Worm (Caenorhabditis elegans) whole organism, L4 larva: Measurements from ENCODE around the gene lec-5.

Experiments used
- F26F4.8 ChIP-seq: fragments of 200-800 bp; sonication (Bioruptor generic); conservative IDR thresholded peaks from 2 replicates; pipeline ENCODE4 v1.3.6; 2022; ENCODE audit warnings: missing genetic modification characterization, missing compliant biosample characterization
- ama-1 ChIP-seq: fragments of 150-350 bp; optimal IDR thresholded peaks from 2 replicates; lab custom pipeline; 2014; ENCODE audit warnings: inconsistent platforms, mixed read lengths
- hlh-11 ChIP-seq: fragments of 200-800 bp; sonication (Bioruptor generic); optimal IDR thresholded peaks from 2 replicates; lab custom pipeline; 2018; ENCODE audit warnings: mild to moderate bottlenecking, missing genetic modification characterization, missing compliant biosample characterization
- nhr-11 ChIP-seq: fragments of 150-350 bp; optimal IDR thresholded peaks from 2 replicates; lab custom pipeline; 2014; ENCODE audit warnings: missing biosample characterization, missing genetic modification characterization
- nhr-42 ChIP-seq: fragments of 200-800 bp; sonication (Bioruptor generic); IDR thresholded peaks from 2 replicates; pipeline ENCODE4 v1.3.6; 2022; ENCODE audit warnings: missing genetic modification characterization, missing compliant biosample characterization
- nhr-77 ChIP-seq: fragments of 150-350 bp; optimal IDR thresholded peaks from 2 replicates; lab custom pipeline; 2014; ENCODE audit warnings: missing biosample characterization, missing genetic modification characterization
- pqm-1 ChIP-seq: sonication (generic microtip); optimal IDR thresholded peaks from 2 replicates; lab custom pipeline; 2017; ENCODE audit warnings: missing biosample characterization, missing genetic modification characterization
- saeg-2 ChIP-seq: fragments of 200-800 bp; sonication (Bioruptor generic); IDR thresholded peaks from 2 replicates; pipeline ENCODE4 v1.3.6; 2022; ENCODE audit warnings: missing genetic modification reagents, missing genetic modification characterization, missing compliant biosample characterization
- snpc-4 ChIP-seq: fragments of 150-350 bp; optimal IDR thresholded peaks from 2 replicates; lab custom pipeline; 2014; ENCODE audit warnings: missing biosample characterization, missing genetic modification characterization
- spr-1 ChIP-seq: sonication (generic microtip); optimal IDR thresholded peaks from 2 replicates; lab custom pipeline; 2016; ENCODE audit warnings: mild to moderate bottlenecking, missing genetic modification characterization, missing compliant biosample characterization
- unc-62 ChIP-seq, 3 experiments: fragments of 150-350 bp in 1 of 3; sonication (generic microtip); optimal IDR thresholded peaks in 2 of 3; peaks in 1 of 3; 1 replicate in 1 of 3; 2 replicates in 2 of 3; lab custom pipeline; 2014 to 2017; ENCODE audit warnings: missing biosample characterization in 3 of 3, missing genetic modification characterization in 3 of 3, missing genetic modification reagents in 3 of 3, missing genotype in 1 of 3
- vab-7 ChIP-seq: fragments of 200-800 bp; sonication (Bioruptor generic); IDR thresholded peaks from 2 replicates; pipeline ENCODE4 v1.3.6; 2022; ENCODE audit warnings: missing genetic modification reagents, missing genetic modification characterization, missing compliant biosample characterization
- ztf-7 ChIP-seq: fragments of 150-350 bp; optimal IDR thresholded peaks from 2 replicates; lab custom pipeline; 2014; ENCODE audit warnings: missing biosample characterization, missing genetic modification characterization

- no peak for TF ChIP-seq snpc-4 (tag; lab: Kevin White, UChicago)
- no peak for TF ChIP-seq F26F4.8
- TF ChIP-seq vab-7 (GFP tag; lab: Robert Waterston, UW) = no peak
- TF ChIP-seq hlh-11 (tag; lab: Kevin White, UChicago) = no peak
- TF ChIP-seq nhr-11 (tag; lab: Kevin White, UChicago) = no peak
- no peak for TF ChIP-seq spr-1 (tag; lab: Kevin White, UChicago)
- no peak for TF ChIP-seq nhr-77 (tag; lab: Kevin White, UChicago)
- no peak for TF ChIP-seq nhr-42 (GFP tag; lab: Robert Waterston, UW)
- no peak for TF ChIP-seq ama-1
- no peak for TF ChIP-seq saeg-2
- no peak for TF ChIP-seq ztf-7 (tag; lab: Kevin White, UChicago)
- no peak for TF ChIP-seq unc-62 (GFP tag; optimal IDR thresholded peaks at IDR 0.05 in 1 of 2; lab: Kevin White, UChicago)
- TF ChIP-seq unc-62 (tag; optimal IDR thresholded peaks at IDR 0.05; lab: Kevin White, UChicago) = no peak
- no peak for TF ChIP-seq pqm-1 (tag; lab: Kevin White, UChicago)
These were observed 24.6 kb downstream of the lec-5 start, which contains the start of gene ZK1248.20 for ce11 chrII:5816346-5816745.
